Worm (Caenorhabditis elegans) whole organism, midembryonic: ENCODE measurements around the gene vha-2.
A peak's percentile ranks its signal among the peaks of the same experiment; 100 is the strongest.

Experiments used
- T22C8.4 ChIP-seq: fragments of 200-800 bp; sonication (Bioruptor generic); IDR thresholded peaks from 2 replicates; pipeline ENCODE4 v1.3.6; 2022; ENCODE audit warnings: missing genetic modification characterization, missing compliant biosample characterization
- cog-1 ChIP-seq: sonication (generic microtip); optimal IDR thresholded peaks from 2 replicates; lab custom pipeline; 2016; ENCODE audit warnings: missing genetic modification characterization, missing compliant biosample characterization
- flt-1 ChIP-seq: fragments of 200-800 bp; sonication (Bioruptor generic); IDR thresholded peaks from 2 replicates; pipeline ENCODE4 v1.3.6; 2022; ENCODE audit warnings: missing genetic modification characterization, missing compliant biosample characterization
- klf-2 ChIP-seq: fragments of 200-800 bp; sonication (Bioruptor generic); conservative IDR thresholded peaks from 2 replicates; pipeline ENCODE4 v1.3.6; 2022; ENCODE audit warnings: missing genetic modification reagents, missing genetic modification characterization, missing compliant biosample characterization
- med-1 ChIP-seq: sonication (generic microtip); optimal IDR thresholded peaks from 2 replicates; lab custom pipeline; 2017; ENCODE audit warnings: missing genetic modification characterization, mild to moderate bottlenecking, missing compliant biosample characterization, antibody characterized with exemption, missing genetic modification reagents; ENCODE audit not compliant: insufficient read depth
- ref-1 ChIP-seq: fragments of 200-800 bp; sonication (Bioruptor generic); conservative IDR thresholded peaks from 2 replicates; pipeline ENCODE4 v1.3.6; 2022; ENCODE audit warnings: missing genetic modification reagents, missing genetic modification characterization, missing compliant biosample characterization
- tab-1 ChIP-seq: fragments of 200-800 bp; sonication (Bioruptor generic); IDR thresholded peaks from 2 replicates; pipeline ENCODE4 v1.3.6; 2022; ENCODE audit warnings: missing genetic modification characterization, missing compliant biosample characterization
- ztf-23 ChIP-seq: fragments of 200-800 bp; sonication (Bioruptor generic); IDR thresholded peaks from 2 replicates; pipeline ENCODE4 v1.3.6; 2022; ENCODE audit warnings: missing genetic modification reagents, missing genetic modification characterization, missing compliant biosample characterization
- ztf-29 ChIP-seq: fragments of 200-800 bp; sonication (Bioruptor generic); IDR thresholded peaks from 2 replicates; pipeline ENCODE4 v1.3.6; 2022; ENCODE audit warnings: missing genetic modification reagents, missing genetic modification characterization, missing compliant biosample characterization

The vha-2 gene

ce11 chrIII:9779080-9779479 lies 2.9 kb upstream of the vha-2 start:
- TF ChIP-seq klf-2 (GFP tag; lab: Robert Waterston, UW) = no peak
- no peak for TF ChIP-seq med-1 (GFP tag; lab: Kevin White, UChicago)
- TF ChIP-seq flt-1 (GFP tag; lab: Robert Waterston, UW) = no peak
- no peak for TF ChIP-seq ref-1 (GFP tag; lab: Robert Waterston, UW)
- TF ChIP-seq ztf-23 (GFP tag; lab: Robert Waterston, UW) = no peak
- no peak for TF ChIP-seq T22C8.4 (GFP tag; lab: Robert Waterston, UW)
- TF ChIP-seq ztf-29 (GFP tag; lab: Robert Waterston, UW) = no peak
- TF ChIP-seq tab-1 (GFP tag; lab: Robert Waterston, UW) = no peak
- TF ChIP-seq cog-1 (tag; lab: Kevin White, UChicago) = no peak

ce11 chrIII:9780254-9780653 lies 1.7 kb upstream of the vha-2 start, which contains the start of gene sqv-3:
Gene sqv-3 (minus strand): TSS chrIII:9780354.
- TF ChIP-seq flt-1 (GFP tag; lab: Robert Waterston, UW) (no peak), ref-1 (GFP tag; lab: Robert Waterston, UW) (no peak), cog-1 (tag; lab: Kevin White, UChicago) (no peak), med-1 (GFP tag; lab: Kevin White, UChicago) (no peak), ztf-23 (GFP tag; lab: Robert Waterston, UW) (no peak), tab-1 (GFP tag; lab: Robert Waterston, UW) (no peak), T22C8.4 (GFP tag; lab: Robert Waterston, UW) (no peak), klf-2 (GFP tag; lab: Robert Waterston, UW) (no peak), ztf-29 (GFP tag; lab: Robert Waterston, UW) (no peak)

- 0 out of 2 replicates have a peak, but pooled peaks have one; percentile 53 for TF ChIP-seq ztf-23 (GFP tag; lab: Robert Waterston, UW)
- peak; percentile 53 for TF ChIP-seq cog-1 (tag; lab: Kevin White, UChicago)
- TF ChIP-seq flt-1 (GFP tag; lab: Robert Waterston, UW) = no peak; the same call in 1 of the 2 replicates
Observed at ce11 chrIII:9780665-9781304, 1.2 kb upstream of the vha-2 start, which contains the start of gene vha-1. Gene vha-1 (plus strand): TSS chrIII:9781254.

ce11 chrIII:9782483-9783081 lies 618 bp downstream of the vha-2 start, which contains the start of gene R10E11.6:
Gene R10E11.6 (plus strand): TSS chrIII:9783006.
- TF ChIP-seq ztf-29 (GFP tag; lab: Robert Waterston, UW) (no peak), ztf-23 (GFP tag; lab: Robert Waterston, UW) (no peak), klf-2 (GFP tag; lab: Robert Waterston, UW) (no peak), tab-1 (GFP tag; lab: Robert Waterston, UW) (no peak), cog-1 (tag; lab: Kevin White, UChicago) (no peak), flt-1 (GFP tag; lab: Robert Waterston, UW) (no peak), med-1 (GFP tag; lab: Kevin White, UChicago) (no peak), T22C8.4 (GFP tag; lab: Robert Waterston, UW) (no peak), ref-1 (GFP tag; lab: Robert Waterston, UW) (no peak)

ce11 chrIII:9783133-9783590 lies 1.2 kb downstream of the vha-2 start:
- TF ChIP-seq ztf-23 (GFP tag; lab: Robert Waterston, UW) = no peak
- TF ChIP-seq flt-1 (GFP tag; lab: Robert Waterston, UW) = no peak
- TF ChIP-seq T22C8.4 (GFP tag; lab: Robert Waterston, UW) = no peak
- no peak for TF ChIP-seq ref-1 (GFP tag; lab: Robert Waterston, UW)
- no peak for TF ChIP-seq med-1 (GFP tag; lab: Kevin White, UChicago)
- no peak for TF ChIP-seq klf-2 (GFP tag; lab: Robert Waterston, UW)
- TF ChIP-seq ztf-29 (GFP tag; lab: Robert Waterston, UW) = no peak
- TF ChIP-seq tab-1 (GFP tag; lab: Robert Waterston, UW) = no peak

- no peak for TF ChIP-seq klf-2 (GFP tag; lab: Robert Waterston, UW)
- no peak for TF ChIP-seq flt-1 (GFP tag; lab: Robert Waterston, UW)
- no peak for TF ChIP-seq tab-1 (GFP tag; lab: Robert Waterston, UW)
- no peak for TF ChIP-seq T22C8.4 (GFP tag; lab: Robert Waterston, UW)
- no peak for TF ChIP-seq ztf-23 (GFP tag; lab: Robert Waterston, UW)
- no peak for TF ChIP-seq cog-1 (tag; lab: Kevin White, UChicago)
- no peak for TF ChIP-seq ref-1 (GFP tag; lab: Robert Waterston, UW)
- no peak for TF ChIP-seq ztf-29 (GFP tag; lab: Robert Waterston, UW)
Observed at ce11 chrIII:9786776-9787175, 4.8 kb downstream of the vha-2 start.

- TF ChIP-seq ztf-29 (GFP tag; lab: Robert Waterston, UW) (no peak), med-1 (GFP tag; lab: Kevin White, UChicago) (no peak), ztf-23 (GFP tag; lab: Robert Waterston, UW) (no peak), klf-2 (GFP tag; lab: Robert Waterston, UW) (no peak), flt-1 (GFP tag; lab: Robert Waterston, UW) (no peak), tab-1 (GFP tag; lab: Robert Waterston, UW) (no peak), T22C8.4 (GFP tag; lab: Robert Waterston, UW) (no peak)
Observed at ce11 chrIII:9789083-9789482, 7.1 kb downstream of the vha-2 start.

- TF ChIP-seq T22C8.4 (GFP tag; lab: Robert Waterston, UW) = no peak
- TF ChIP-seq cog-1 (tag; lab: Kevin White, UChicago) = no peak
- no peak for TF ChIP-seq tab-1 (GFP tag; lab: Robert Waterston, UW)
Observed at ce11 chrIII:9789607-9790073, 7.7 kb downstream of the vha-2 start, which contains the start of gene R10E11.5. Gene R10E11.5 (minus strand): TSS chrIII:9789657.
